Fruit fly (Drosophila melanogaster) whole organism, embryonic: ENCODE measurements around the gene Hydr2.

Experiments
- Asciz ChIP-seq: fragments of 200-800 bp; sonication (Bioruptor generic); optimal IDR thresholded peaks from 2 replicates; lab custom pipeline; 2017; ENCODE audit warnings: missing biosample characterization, mild to moderate bottlenecking, missing genetic modification characterization, missing genetic modification reagents
- CG12299 ChIP-seq: fragments of 200-800 bp; sonication (Bioruptor generic); optimal IDR thresholded peaks from 2 replicates; lab custom pipeline; 2018; ENCODE audit warnings: missing biosample characterization, mild to moderate bottlenecking, missing genetic modification characterization
- CG14441 ChIP-seq: fragments of 200-800 bp; sonication (Bioruptor generic); IDR thresholded peaks from 2 replicates; pipeline ENCODE4 v1.3.6; 2022; ENCODE audit warnings: missing biosample characterization, missing genetic modification characterization
- CG1603 ChIP-seq: fragments of 200-800 bp; sonication (Bioruptor generic); optimal IDR thresholded peaks from 2 replicates; lab custom pipeline; 2019; ENCODE audit warnings: missing biosample characterization, mild to moderate bottlenecking, missing genetic modification characterization, moderate library complexity
- CG17385 ChIP-seq: fragments of 200-800 bp; sonication (Bioruptor generic); optimal IDR thresholded peaks from 3 replicates; lab custom pipeline; 2018; ENCODE audit warnings: missing biosample characterization, mild to moderate bottlenecking, missing genetic modification characterization
- CG1792 ChIP-seq: fragments of 200-800 bp; sonication (Bioruptor generic); optimal IDR thresholded peaks from 2 replicates; lab custom pipeline; 2016; ENCODE audit warnings: missing biosample characterization, missing genetic modification characterization
- CG2712 ChIP-seq: fragments of 200-800 bp; optimal IDR thresholded peaks from 3 replicates; lab custom pipeline; 2019; ENCODE audit warnings: missing biosample characterization, mild to moderate bottlenecking, missing genetic modification characterization, moderate library complexity
- CG34224 ChIP-seq: fragments of 200-800 bp; sonication (Bioruptor generic); IDR thresholded peaks from 3 replicates; pipeline ENCODE4 v1.3.6; 2022; ENCODE audit warnings: missing biosample characterization, missing genetic modification characterization; ENCODE audit not compliant: partially characterized antibody
- CG4360 ChIP-seq: fragments of 200-800 bp; sonication (Bioruptor generic); IDR thresholded peaks from 2 replicates; pipeline ENCODE4 v1.3.6; 2022; ENCODE audit warnings: missing biosample characterization, missing genetic modification characterization
- CG4707 ChIP-seq: fragments of 200-800 bp; sonication (Bioruptor generic); optimal IDR thresholded peaks from 2 replicates; lab custom pipeline; 2018; ENCODE audit warnings: missing biosample characterization, mild to moderate bottlenecking, missing genetic modification characterization, moderate library complexity
- CG6854 ChIP-seq: fragments of 200-800 bp; sonication (Bioruptor generic); optimal IDR thresholded peaks from 3 replicates; lab custom pipeline; 2017; ENCODE audit warnings: missing biosample characterization, mild to moderate bottlenecking, missing genetic modification characterization
- CG8359 ChIP-seq: fragments of 200-800 bp; sonication (Bioruptor generic); optimal IDR thresholded peaks from 2 replicates; lab custom pipeline; 2017; ENCODE audit warnings: missing biosample characterization, mild to moderate bottlenecking, missing genetic modification characterization, borderline replicate concordance
- CG8765 ChIP-seq: fragments of 200-800 bp; sonication (Bioruptor generic); IDR thresholded peaks from 2 replicates; pipeline ENCODE4 v1.3.6; 2022; ENCODE audit warnings: missing biosample characterization, missing genetic modification characterization
- Dek ChIP-seq: fragments of 200-800 bp; sonication (Bioruptor generic); optimal IDR thresholded peaks from 3 replicates; lab custom pipeline; 2019; ENCODE audit warnings: missing biosample characterization, mild to moderate bottlenecking, missing genetic modification characterization, moderate library complexity
- Dll ChIP-seq: fragments of 200-800 bp; sonication (Bioruptor generic); IDR thresholded peaks from 4 replicates; pipeline ENCODE4 v1.3.6; 2022; ENCODE audit warnings: missing biosample characterization, missing genetic modification characterization; ENCODE audit not compliant: partially characterized antibody
- Doc3 ChIP-seq: fragments of 200-800 bp; sonication (Bioruptor generic); IDR thresholded peaks from 3 replicates; pipeline ENCODE4 v1.3.6; 2022; ENCODE audit warnings: missing biosample characterization, missing genetic modification characterization; ENCODE audit not compliant: partially characterized antibody
- Dref ChIP-seq: fragments of 200-800 bp; sonication (Bioruptor generic); IDR thresholded peaks from 2 replicates; pipeline ENCODE4 v1.3.6; 2022; ENCODE audit warnings: missing biosample characterization, missing genetic modification characterization
- Drgx ChIP-seq: fragments of 200-800 bp; sonication (Bioruptor generic); IDR thresholded peaks from 2 replicates; pipeline ENCODE4 v1.3.6; 2022; ENCODE audit warnings: missing biosample characterization, missing genetic modification characterization
- MBD-R2 ChIP-seq: fragments of 200-800 bp; sonication (Bioruptor generic); IDR thresholded peaks from 2 replicates; pipeline ENCODE4 v1.3.6; 2022; ENCODE audit warnings: missing biosample characterization, missing genetic modification characterization
- Mad ChIP-seq: fragments of 200-800 bp; sonication (Bioruptor generic); optimal IDR thresholded peaks from 2 replicates; lab custom pipeline; 2016; ENCODE audit warnings: missing biosample characterization, missing genetic modification characterization
- Med ChIP-seq: fragments of 200-800 bp; sonication (Bioruptor generic); peaks from one replicate; lab custom pipeline; 2016; ENCODE audit warnings: missing biosample characterization, missing genetic modification characterization, mild to moderate bottlenecking, inconsistent platforms, moderate library complexity
- Myb ChIP-seq: fragments of 200-800 bp; sonication (Bioruptor generic); optimal IDR thresholded peaks from 2 replicates; lab custom pipeline; 2016; ENCODE audit warnings: missing biosample characterization, missing genetic modification characterization
- Oli ChIP-seq: fragments of 200-800 bp; sonication (Bioruptor generic); optimal IDR thresholded peaks from 2 replicates; lab custom pipeline; 2018; ENCODE audit warnings: missing biosample characterization, mild to moderate bottlenecking, missing genetic modification characterization, moderate library complexity
- Opbp ChIP-seq: fragments of 200-800 bp; sonication (Bioruptor generic); IDR thresholded peaks from 3 replicates; pipeline ENCODE4 v1.3.6; 2022; ENCODE audit warnings: missing biosample characterization, missing genetic modification characterization; ENCODE audit not compliant: partially characterized antibody
- Tbp ChIP-seq: fragments of >200 bp; optimal IDR thresholded peaks from 2 replicates; lab custom pipeline; 2018; ENCODE audit warnings: missing biosample characterization, missing genetic modification characterization
- Xbp1 ChIP-seq: fragments of 200-800 bp; sonication (Bioruptor generic); optimal IDR thresholded peaks from 3 replicates; lab custom pipeline; 2016; ENCODE audit warnings: missing biosample characterization, mild to moderate bottlenecking, missing genetic modification characterization
- Xrp1 ChIP-seq: fragments of 200-800 bp; sonication (Bioruptor generic); IDR thresholded peaks from 2 replicates; pipeline ENCODE4 v1.3.6; 2022; ENCODE audit warnings: missing biosample characterization, missing genetic modification characterization
- YL-1 ChIP-seq: fragments of 200-800 bp; sonication (Bioruptor generic); optimal IDR thresholded peaks from 3 replicates; lab custom pipeline; 2017; ENCODE audit warnings: missing biosample characterization, mild to moderate bottlenecking, missing genetic modification characterization
- bsh ChIP-seq, 2 experiments: fragments of 200-800 bp; sonication (Bioruptor generic); optimal IDR thresholded peaks; 2 replicates each; lab custom pipeline; 2017 to 2018; ENCODE audit warnings: mild to moderate bottlenecking in 2 of 2, missing biosample characterization in 2 of 2, missing genetic modification characterization in 2 of 2, moderate library complexity in 1 of 2
- chif ChIP-seq, 2 experiments: fragments of 200-800 bp; sonication (Bioruptor generic); optimal IDR thresholded peaks; 3 replicates each; lab custom pipeline; 2016; ENCODE audit warnings: missing biosample characterization in 2 of 2, missing genetic modification characterization in 2 of 2
- dmrt11E ChIP-seq: fragments of 200-800 bp; sonication (Bioruptor generic); optimal IDR thresholded peaks from 3 replicates; lab custom pipeline; 2018; ENCODE audit warnings: missing biosample characterization, mild to moderate bottlenecking, missing genetic modification characterization, moderate library complexity
- eve ChIP-seq, 2 experiments: fragments of >200 bp; optimal IDR thresholded peaks; 2 replicates each; lab custom pipeline; 2017; ENCODE audit warnings: missing biosample characterization in 2 of 2, missing genetic modification characterization in 2 of 2
- fd64A ChIP-seq: fragments of 200-800 bp; sonication (Bioruptor generic); optimal IDR thresholded peaks from 3 replicates; lab custom pipeline; 2018; ENCODE audit warnings: missing biosample characterization, mild to moderate bottlenecking, missing genetic modification characterization
- fd96Cb ChIP-seq: fragments of 200-800 bp; sonication (Bioruptor generic); optimal IDR thresholded peaks from 2 replicates; lab custom pipeline; 2018; ENCODE audit warnings: missing biosample characterization, mild to moderate bottlenecking, missing genetic modification characterization, moderate library complexity
- gcm ChIP-seq: fragments of 200-800 bp; sonication (Bioruptor generic); optimal IDR thresholded peaks from 2 replicates; lab custom pipeline; 2019; ENCODE audit warnings: missing biosample characterization, mild to moderate bottlenecking, missing genetic modification characterization, moderate library complexity
- gro ChIP-seq: fragments of 200-800 bp; sonication (Bioruptor generic); optimal IDR thresholded peaks from 2 replicates; lab custom pipeline; 2016; ENCODE audit warnings: missing biosample characterization, missing genetic modification characterization
- hkb ChIP-seq, 2 experiments: fragments of 200-800 bp in 1 of 2; fragments of >200 bp in 1 of 2; sonication (Bioruptor generic) in 1 of 2; IDR thresholded peaks in 1 of 2; optimal IDR thresholded peaks in 1 of 2; 2 replicates each; pipeline versions ENCODE4 v1.3.6 to Lab custom; 2017 to 2022; ENCODE audit warnings: missing biosample characterization in 1 of 2, missing genetic modification characterization in 1 of 2
- kah ChIP-seq: fragments of 200-800 bp; sonication (Bioruptor generic); optimal IDR thresholded peaks from 2 replicates; lab custom pipeline; 2018; ENCODE audit warnings: missing biosample characterization, mild to moderate bottlenecking, missing genetic modification characterization
- mld ChIP-seq: fragments of 200-800 bp; sonication (Bioruptor generic); IDR thresholded peaks from 3 replicates; pipeline ENCODE4 v1.3.6; 2022; ENCODE audit warnings: missing biosample characterization, missing genetic modification characterization; ENCODE audit not compliant: partially characterized antibody
- pfk ChIP-seq: fragments of 200-800 bp; sonication (Bioruptor generic); optimal IDR thresholded peaks from 2 replicates; lab custom pipeline; 2018; ENCODE audit warnings: missing biosample characterization, mild to moderate bottlenecking, missing genetic modification characterization, moderate library complexity
- run ChIP-seq: fragments of 200-800 bp; sonication (Bioruptor generic); optimal IDR thresholded peaks from 3 replicates; lab custom pipeline; 2018; ENCODE audit warnings: missing biosample characterization, mild to moderate bottlenecking, missing genetic modification characterization
- seq ChIP-seq: fragments of 200-800 bp; sonication (Bioruptor generic); IDR thresholded peaks from 2 replicates; pipeline ENCODE4 v1.3.6; 2022; ENCODE audit warnings: missing biosample characterization, missing genetic modification characterization
- slbo ChIP-seq: fragments of 200-800 bp; sonication (Bioruptor generic); IDR thresholded peaks from 2 replicates; pipeline ENCODE4 v1.3.6; 2022; ENCODE audit warnings: missing biosample characterization, missing genetic modification characterization
- vvl ChIP-seq: fragments of 200-800 bp; sonication (Bioruptor generic); IDR thresholded peaks from 2 replicates; pipeline ENCODE4 v1.3.6; 2022; ENCODE audit warnings: missing biosample characterization, missing genetic modification characterization
- wor ChIP-seq: fragments of 200-800 bp; sonication (Bioruptor generic); IDR thresholded peaks from 2 replicates; pipeline ENCODE4 v1.3.6; 2022; ENCODE audit warnings: missing biosample characterization, missing genetic modification characterization
- zen ChIP-seq: fragments of 200-800 bp; sonication (Bioruptor generic); optimal IDR thresholded peaks from 3 replicates; lab custom pipeline; 2018; ENCODE audit warnings: missing biosample characterization, mild to moderate bottlenecking, missing genetic modification characterization, moderate library complexity
- zfh1 ChIP-seq: fragments of 200-800 bp; sonication (Bioruptor generic); IDR thresholded peaks from 3 replicates; pipeline ENCODE4 v1.3.6; 2022; ENCODE audit warnings: missing biosample characterization, missing genetic modification characterization

Hydr2 gene

dm6 chr2L:3145470-3145869 lies 18.0 kb upstream of the Hydr2 start, which contains the start of gene ND-B14.5B (continued):
- TF ChIP-seq Dll (GFP tag; lab: Robert Waterston, UW) (peak; percentile 81), CG14441 (GFP tag; lab: Robert Waterston, UW) (no peak), mld (peak; percentile 66; the same call in 2 of the 3 replicates), Opbp (GFP tag; lab: Robert Waterston, UW) (peak; percentile 85), Drgx (GFP tag; lab: Robert Waterston, UW) (no peak), YL-1 (peak; percentile 41), dmrt11E (no peak), CG17385 (no peak), MBD-R2 (GFP tag; lab: Robert Waterston, UW) (peak; percentile 41; the same call in 1 of the 2 replicates), gro (GFP tag; lab: Kevin White, UChicago) (no peak), CG2712 (tag; lab: Kevin White, UChicago) (peak; percentile 17), Dref (GFP tag; lab: Robert Waterston, UW) (peak; percentile 73), seq (GFP tag; lab: Robert Waterston, UW) (no peak), Dek (no peak), chif (GFP tag; optimal IDR thresholded peaks at IDR 0.05; lab: Kevin White, UChicago) (no peak), Myb (GFP tag; lab: Kevin White, UChicago) (peak; percentile 90), Tbp (GFP tag; lab: Kevin White, UChicago) (no peak), run (no peak), slbo (no peak), zen (no peak), CG12299 (tag; lab: Kevin White, UChicago) (no peak), Doc3 (GFP tag; lab: Robert Waterston, UW) (peak; percentile 66; the same call in 2 of the 3 replicates), vvl (GFP tag; lab: Robert Waterston, UW) (peak; percentile 75), Med (GFP tag; lab: Kevin White, UChicago) (peak; percentile 5), CG8765 (GFP tag; lab: Robert Waterston, UW) (no peak), CG6854 (GFP tag; lab: Kevin White, UChicago) (no peak)

- no peak for TF ChIP-seq wor
- TF ChIP-seq CG4707 (GFP tag; lab: Kevin White, UChicago): no peak
- TF ChIP-seq Mad (GFP tag; lab: Kevin White, UChicago): no peak
- TF ChIP-seq kah (GFP tag; lab: Kevin White, UChicago): no peak
- 0 out of 2 replicates have a peak, but pooled peaks have one; percentile 1 for TF ChIP-seq vvl (GFP tag; lab: Robert Waterston, UW)
- peak in 1 of 2 experiments; percentile 82 for TF ChIP-seq eve (GFP tag; optimal IDR thresholded peaks at IDR 0.05; lab: Kevin White, UChicago)
- no peak for TF ChIP-seq pfk (GFP tag; lab: Kevin White, UChicago)
- TF ChIP-seq Oli (tag; lab: Kevin White, UChicago): no peak
These were observed 17.5 kb upstream of the Hydr2 start for dm6 chr2L:3145897-3146296.

- TF ChIP-seq CG1792 (GFP tag; lab: Kevin White, UChicago) (no peak), zfh1 (GFP tag; lab: Robert Waterston, UW) (peak; percentile 40; the same call in 1 of the 3 replicates), CG1603 (tag; lab: Kevin White, UChicago) (peak; percentile 30), CG8359 (GFP tag; lab: Kevin White, UChicago) (peak; percentile 27), hkb (optimal IDR thresholded peaks at IDR 0.05; lab: Kevin White, UChicago) (no peak), hkb (GFP tag; IDR thresholded peaks at IDR 0.05; lab: Robert Waterston, UW) (0 out of 2 replicates have a peak, but pooled peaks have one; percentile 30), Xrp1 (GFP tag; lab: Robert Waterston, UW) (peak; percentile 42; the same call in 1 of the 2 replicates), bsh (GFP tag; optimal IDR thresholded peaks at IDR 0.05; lab: Kevin White, UChicago) (peak in 1 of 2 experiments; percentile 0), fd96Cb (tag; lab: Kevin White, UChicago) (peak; percentile 18), Xbp1 (GFP tag; lab: Kevin White, UChicago) (peak; percentile 6), CG4360 (GFP tag; lab: Robert Waterston, UW) (peak; percentile 84), Asciz (GFP tag; lab: Kevin White, UChicago) (peak; percentile 7), gcm (GFP tag; lab: Kevin White, UChicago) (peak; percentile 42), dmrt11E (peak; percentile 19), fd64A (peak; percentile 2), CG34224 (GFP tag; lab: Robert Waterston, UW) (no peak), Drgx (GFP tag; lab: Robert Waterston, UW) (peak; percentile 39; the same call in 1 of the 2 replicates)
These were observed 14.4 kb upstream of the Hydr2 start for dm6 chr2L:3148959-3149591.
